Fruit fly (Drosophila melanogaster) whole organism, adult: ENCODE results near the gene CG12009.

Experiments used
- CG14711 ChIP-seq: fragments of 200-800 bp; sonication (Bioruptor generic); optimal IDR thresholded peaks from 2 replicates; lab custom pipeline; 2018; ENCODE audit warnings: missing biosample characterization, mild to moderate bottlenecking, missing genetic modification characterization, moderate library complexity
- CG1620 ChIP-seq: fragments of 200-800 bp; sonication (Bioruptor generic); optimal IDR thresholded peaks from 2 replicates; lab custom pipeline; 2016; ENCODE audit warnings: missing biosample characterization, missing genetic modification characterization
- CG7045 ChIP-seq: fragments of 200-800 bp; sonication (Bioruptor generic); optimal IDR thresholded peaks from 2 replicates; lab custom pipeline; 2017; ENCODE audit warnings: missing biosample characterization, mild to moderate bottlenecking, missing genetic modification characterization
- CG7101 ChIP-seq: fragments of 200-800 bp; sonication (Bioruptor generic); optimal IDR thresholded peaks from 2 replicates; lab custom pipeline; 2018; ENCODE audit warnings: missing biosample characterization, mild to moderate bottlenecking, missing genetic modification characterization, moderate library complexity
- Crg-1 ChIP-seq: fragments of 200-800 bp; sonication (Bioruptor generic); optimal IDR thresholded peaks from 2 replicates; lab custom pipeline; 2016; ENCODE audit warnings: missing biosample characterization, missing genetic modification characterization
- Hr96 ChIP-seq: fragments of 200-800 bp; sonication (Bioruptor generic); optimal IDR thresholded peaks from 2 replicates; lab custom pipeline; 2016; ENCODE audit warnings: missing biosample characterization, missing genetic modification characterization
- Mnt ChIP-seq: fragments of 200-800 bp; sonication (Bioruptor generic); optimal IDR thresholded peaks from 2 replicates; lab custom pipeline; 2016; ENCODE audit warnings: missing biosample characterization, mild to moderate bottlenecking, missing genetic modification characterization
- cic ChIP-seq: fragments of 200-800 bp; sonication (Bioruptor generic); optimal IDR thresholded peaks from 2 replicates; lab custom pipeline; 2017; ENCODE audit warnings: missing biosample characterization, mild to moderate bottlenecking, missing genetic modification characterization, moderate library complexity
- cnc ChIP-seq, 2 experiments: fragments of >200 bp; optimal IDR thresholded peaks; 2 replicates each; lab custom pipeline; 2017
- kay ChIP-seq: fragments of 200-800 bp; sonication (Bioruptor generic); peaks from one replicate; lab custom pipeline; 2016; ENCODE audit warnings: missing biosample characterization, missing genetic modification characterization, borderline replicate concordance
- tj ChIP-seq: fragments of 200-800 bp; sonication (Bioruptor generic); optimal IDR thresholded peaks from 3 replicates; lab custom pipeline; 2017; ENCODE audit warnings: missing biosample characterization, mild to moderate bottlenecking, missing genetic modification characterization, moderate library complexity

DNA sequence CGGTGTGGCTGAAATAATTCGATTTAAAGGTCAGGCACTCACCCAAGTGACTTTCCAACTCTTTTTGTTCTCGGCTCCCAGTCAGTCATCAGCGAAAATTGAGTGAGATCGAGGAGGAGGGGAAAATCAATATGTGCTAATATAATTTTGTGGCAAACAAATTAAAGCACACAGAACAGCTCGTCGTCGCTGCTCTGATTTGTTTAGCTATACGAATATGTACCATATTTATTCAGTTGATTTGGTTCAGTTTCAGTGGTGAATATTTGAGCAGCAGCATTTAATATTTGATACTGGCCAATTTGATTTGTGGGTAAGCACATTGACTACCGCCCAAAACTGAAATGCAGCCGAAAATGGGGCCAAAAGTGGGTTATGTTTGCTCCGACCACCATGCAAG, 14.2 kb downstream of the CG12009 start:
- TF ChIP-seq CG1620 (GFP tag; lab: Kevin White, UChicago): no peak
- no peak for TF ChIP-seq CG7045 (GFP tag; lab: Kevin White, UChicago)
- no peak for TF ChIP-seq kay (GFP tag; lab: Kevin White, UChicago)
- TF ChIP-seq cnc (optimal IDR thresholded peaks at IDR 0.05; lab: Kevin White, UChicago): no peak
- TF ChIP-seq Mnt: no peak
- no peak for TF ChIP-seq cic (GFP tag; lab: Kevin White, UChicago)
- no peak for TF ChIP-seq CG7101 (tag; lab: Kevin White, UChicago)
- no peak for TF ChIP-seq Crg-1 (GFP tag; lab: Kevin White, UChicago)
- no peak for TF ChIP-seq Hr96 (GFP tag; lab: Kevin White, UChicago)
- no peak for TF ChIP-seq CG14711 (tag; lab: Kevin White, UChicago)
- no peak for TF ChIP-seq tj
